Worm (Caenorhabditis elegans) whole organism, L4/young adult: Measurements from ENCODE around the gene Y51A2D.21.

Source experiments
- W03F9.2 ChIP-seq: fragments of 150-350 bp; optimal IDR thresholded peaks from 2 replicates; lab custom pipeline; 2014; ENCODE audit warnings: missing biosample characterization, missing genetic modification characterization
- dao-5 ChIP-seq: sonication (generic microtip); optimal IDR thresholded peaks from 2 replicates; lab custom pipeline; 2016; ENCODE audit warnings: missing genotype, missing genetic modification characterization, moderate library complexity, missing compliant biosample characterization
- him-1 ChIP-seq: sonication (generic microtip); optimal IDR thresholded peaks from 2 replicates; lab custom pipeline; 2016; ENCODE audit warnings: missing genotype, missing genetic modification reagents, missing genetic modification characterization, missing compliant biosample characterization

Y51A2D.21 gene

ce11 chrV:18622462-18622861 is 50.8 kb downstream of the Y51A2D.21 start, which contains the start of gene Y69H2.1:
Gene Y69H2.1, minus strand, starts transcription at chrV:18622562.
- TF ChIP-seq W03F9.2 (tag; lab: Kevin White, UChicago) (no peak), him-1 (tag; lab: Kevin White, UChicago) (no peak), dao-5 (tag; lab: Kevin White, UChicago) (no peak)
